Worm (Caenorhabditis elegans) whole organism, late embryonic: ENCODE measurements around the gene R10E4.6.

Experiments used
- F13H6.1 ChIP-seq: sonication (generic microtip); optimal IDR thresholded peaks from 2 replicates; lab custom pipeline; 2016; ENCODE audit warnings: missing genetic modification characterization, missing compliant biosample characterization
- T23F11.4 ChIP-seq: fragments of 200-800 bp; sonication (Bioruptor generic); optimal IDR thresholded peaks from 2 replicates; lab custom pipeline; 2018; ENCODE audit warnings: mild to moderate bottlenecking, missing genetic modification characterization, missing compliant biosample characterization
- ama-1 ChIP-seq: fragments of 150-350 bp; optimal IDR thresholded peaks from 2 replicates; lab custom pipeline; 2014
- ceh-14 ChIP-seq: sonication (generic microtip); optimal IDR thresholded peaks from 2 replicates; lab custom pipeline; 2016; ENCODE audit warnings: missing genotype, missing genetic modification characterization, missing compliant biosample characterization
- ceh-19 ChIP-seq: fragments of 200-800 bp; sonication (Bioruptor generic); optimal IDR thresholded peaks from 2 replicates; lab custom pipeline; 2018; ENCODE audit warnings: mild to moderate bottlenecking, missing genetic modification characterization, missing compliant biosample characterization
- ceh-2 ChIP-seq: sonication (generic microtip); optimal IDR thresholded peaks from 2 replicates; lab custom pipeline; 2016; ENCODE audit warnings: missing genotype, missing genetic modification characterization, missing compliant biosample characterization
- ceh-22 ChIP-seq: sonication (generic microtip); optimal IDR thresholded peaks from 2 replicates; lab custom pipeline; 2017; ENCODE audit warnings: missing biosample characterization, missing genetic modification characterization
- ceh-31 ChIP-seq: sonication (generic microtip); optimal IDR thresholded peaks from 2 replicates; lab custom pipeline; 2016; ENCODE audit warnings: missing genetic modification characterization, missing compliant biosample characterization
- ceh-34 ChIP-seq: sonication (generic microtip); optimal IDR thresholded peaks from 2 replicates; lab custom pipeline; 2016; ENCODE audit warnings: mild to moderate bottlenecking, missing genetic modification characterization, missing compliant biosample characterization
- ceh-45 ChIP-seq: fragments of 200-800 bp; sonication (Bioruptor generic); IDR thresholded peaks from 2 replicates; pipeline ENCODE4 v1.3.6; 2022; ENCODE audit warnings: missing genetic modification reagents, missing genetic modification characterization, missing compliant biosample characterization
- ceh-48 ChIP-seq: sonication (generic microtip); optimal IDR thresholded peaks from 2 replicates; lab custom pipeline; 2016; ENCODE audit warnings: missing genetic modification characterization, inconsistent platforms, missing compliant biosample characterization
- ceh-9 ChIP-seq: sonication (generic microtip); optimal IDR thresholded peaks from 2 replicates; lab custom pipeline; 2016; ENCODE audit warnings: mild to moderate bottlenecking, missing genetic modification characterization, inconsistent platforms, missing compliant biosample characterization
- che-1 ChIP-seq: sonication (generic microtip); optimal IDR thresholded peaks from 2 replicates; lab custom pipeline; 2016; ENCODE audit warnings: mild to moderate bottlenecking, missing genetic modification characterization, missing compliant biosample characterization
- dmd-4 ChIP-seq: sonication (generic microtip); optimal IDR thresholded peaks from 2 replicates; lab custom pipeline; 2016; ENCODE audit warnings: borderline replicate concordance, missing genetic modification characterization, missing compliant biosample characterization
- dve-1 ChIP-seq: sonication (generic microtip); optimal IDR thresholded peaks from 2 replicates; lab custom pipeline; 2017; ENCODE audit warnings: antibody characterized with exemption, mild to moderate bottlenecking, missing genetic modification characterization, missing compliant biosample characterization
- elt-2 ChIP-seq: sonication (generic microtip); optimal IDR thresholded peaks from 2 replicates; lab custom pipeline; 2016; ENCODE audit warnings: missing genetic modification reagents, missing genetic modification characterization, missing compliant biosample characterization
- ets-4 ChIP-seq: sonication (generic microtip); optimal IDR thresholded peaks from 2 replicates; lab custom pipeline; 2016; ENCODE audit warnings: missing genetic modification characterization, missing compliant biosample characterization
- eyg-1 ChIP-seq: sonication (generic microtip); optimal IDR thresholded peaks from 2 replicates; lab custom pipeline; 2016; ENCODE audit warnings: missing genotype, missing genetic modification characterization, missing compliant biosample characterization
- fax-1 ChIP-seq: sonication (generic microtip); optimal IDR thresholded peaks from 2 replicates; lab custom pipeline; 2016; ENCODE audit warnings: missing genotype, missing genetic modification characterization, missing compliant biosample characterization
- fkh-10 ChIP-seq: fragments of 150-350 bp; optimal IDR thresholded peaks from 2 replicates; lab custom pipeline; 2014; ENCODE audit warnings: missing biosample characterization, missing genetic modification reagents, missing genetic modification characterization
- fkh-6 ChIP-seq: sonication (generic microtip); optimal IDR thresholded peaks from 2 replicates; lab custom pipeline; 2016; ENCODE audit warnings: missing genetic modification characterization, missing compliant biosample characterization
- gmeb-2 ChIP-seq: sonication (generic microtip); optimal IDR thresholded peaks from 2 replicates; lab custom pipeline; 2016; ENCODE audit warnings: missing genetic modification characterization, inconsistent platforms, missing compliant biosample characterization
- hlh-30 ChIP-seq: sonication (generic microtip); optimal IDR thresholded peaks from 2 replicates; lab custom pipeline; 2017; ENCODE audit warnings: antibody characterized with exemption, missing genetic modification characterization, missing compliant biosample characterization; ENCODE audit not compliant: insufficient read depth
- hlh-6 ChIP-seq: sonication (generic microtip); optimal IDR thresholded peaks from 2 replicates; lab custom pipeline; 2016; ENCODE audit warnings: missing genotype, missing genetic modification characterization, missing compliant biosample characterization
- hlh-8 ChIP-seq: sonication (generic microtip); optimal IDR thresholded peaks from 2 replicates; lab custom pipeline; 2016; ENCODE audit warnings: missing genotype, missing genetic modification characterization, missing compliant biosample characterization
- madf-2 ChIP-seq: sonication (generic microtip); optimal IDR thresholded peaks from 2 replicates; lab custom pipeline; 2017; ENCODE audit warnings: missing genetic modification characterization, missing compliant biosample characterization
- nfya-1 ChIP-seq: sonication (generic microtip); optimal IDR thresholded peaks from 2 replicates; lab custom pipeline; 2017; ENCODE audit warnings: missing genetic modification characterization, mild to moderate bottlenecking, missing compliant biosample characterization, antibody characterized with exemption, moderate library complexity
- nhr-232 ChIP-seq: sonication (generic microtip); optimal IDR thresholded peaks from 2 replicates; lab custom pipeline; 2016; ENCODE audit warnings: missing genetic modification characterization, missing compliant biosample characterization
- odd-2 ChIP-seq: sonication (generic microtip); optimal IDR thresholded peaks from 2 replicates; lab custom pipeline; 2017; ENCODE audit warnings: antibody characterized with exemption, mild to moderate bottlenecking, missing genetic modification characterization, missing compliant biosample characterization
- pat-9 ChIP-seq: fragments of 200-800 bp; sonication (Bioruptor generic); optimal IDR thresholded peaks from 2 replicates; lab custom pipeline; 2018; ENCODE audit warnings: mild to moderate bottlenecking, missing genetic modification characterization, moderate library complexity, missing compliant biosample characterization
- pax-1 ChIP-seq: fragments of 150-350 bp; optimal IDR thresholded peaks from 2 replicates; lab custom pipeline; 2014; ENCODE audit warnings: missing biosample characterization, missing genetic modification characterization
- pha-4 ChIP-seq: fragments of 150-350 bp; optimal IDR thresholded peaks from 2 replicates; lab custom pipeline; 2018; ENCODE audit warnings: missing biosample characterization, missing genetic modification reagents, missing genetic modification characterization
- ref-2 ChIP-seq: sonication (generic microtip); optimal IDR thresholded peaks from 2 replicates; lab custom pipeline; 2016; ENCODE audit warnings: missing genetic modification characterization, missing compliant biosample characterization
- rnt-1 ChIP-seq: sonication (generic microtip); optimal IDR thresholded peaks from 2 replicates; lab custom pipeline; 2016; ENCODE audit warnings: missing genetic modification characterization, missing compliant biosample characterization
- sox-2 ChIP-seq: fragments of 200-800 bp; sonication (Bioruptor generic); IDR thresholded peaks from 2 replicates; pipeline ENCODE4 v1.3.6; 2022; ENCODE audit warnings: missing genetic modification reagents, missing genetic modification characterization, missing compliant biosample characterization
- tbx-2 ChIP-seq: sonication (generic microtip); optimal IDR thresholded peaks from 2 replicates; lab custom pipeline; 2016; ENCODE audit warnings: missing genetic modification characterization, missing compliant biosample characterization
- tbx-7 ChIP-seq: sonication (generic microtip); optimal IDR thresholded peaks from 2 replicates; lab custom pipeline; 2016; ENCODE audit warnings: missing genotype, missing genetic modification characterization, missing compliant biosample characterization
- ttx-3 ChIP-seq: sonication (generic microtip); optimal IDR thresholded peaks from 2 replicates; lab custom pipeline; 2016; ENCODE audit warnings: missing genetic modification reagents, missing genetic modification characterization, missing compliant biosample characterization
- unc-3 ChIP-seq, 2 experiments: fragments of 200-800 bp in 1 of 2; sonication (Bioruptor generic) in 1 of 2; sonication (generic microtip) in 1 of 2; conservative IDR thresholded peaks in 1 of 2; optimal IDR thresholded peaks in 1 of 2; 2 replicates each; pipeline versions ENCODE4 v1.3.6 to Lab custom; 2016 to 2022; ENCODE audit warnings: missing compliant biosample characterization in 2 of 2, missing genetic modification characterization in 2 of 2, missing genetic modification reagents in 1 of 2
- unc-55 ChIP-seq: sonication (generic microtip); optimal IDR thresholded peaks from 2 replicates; lab custom pipeline; 2017; ENCODE audit warnings: missing biosample characterization, missing genetic modification reagents, missing genetic modification characterization
- unc-86 ChIP-seq: sonication (generic microtip); optimal IDR thresholded peaks from 2 replicates; lab custom pipeline; 2016; ENCODE audit warnings: missing genetic modification characterization, missing compliant biosample characterization
- ztf-16 ChIP-seq: sonication (generic microtip); optimal IDR thresholded peaks from 2 replicates; lab custom pipeline; 2017; ENCODE audit warnings: missing genetic modification characterization, missing compliant biosample characterization

The R10E4.6 gene

ce11 chrIII:4274524-4274923 is 18.7 kb upstream of the R10E4.6 start:
- TF ChIP-seq dve-1 (tag; lab: Kevin White, UChicago): no peak
- TF ChIP-seq pax-1: no peak
- TF ChIP-seq che-1: no peak
- TF ChIP-seq ref-2 (tag; lab: Kevin White, UChicago): peak; percentile 10
- TF ChIP-seq ceh-14 (tag; lab: Kevin White, UChicago): no peak
- no peak for TF ChIP-seq hlh-8 (tag; lab: Kevin White, UChicago)
- no peak for TF ChIP-seq ceh-19 (GFP tag; lab: Kevin White, UChicago)
- TF ChIP-seq tbx-2 (tag; lab: Kevin White, UChicago): peak; percentile 75
- TF ChIP-seq fkh-6 (tag; lab: Kevin White, UChicago): no peak
- no peak for TF ChIP-seq gmeb-2 (tag; lab: Kevin White, UChicago)
- TF ChIP-seq unc-3 (GFP tag; conservative IDR thresholded peaks at IDR 0.05; lab: Robert Waterston, UW): no peak
- no peak for TF ChIP-seq unc-3 (tag; optimal IDR thresholded peaks at IDR 0.05; lab: Kevin White, UChicago)
- no peak for TF ChIP-seq unc-86 (tag; lab: Kevin White, UChicago)
- no peak for TF ChIP-seq ceh-34
- no peak for TF ChIP-seq pat-9 (tag; lab: Kevin White, UChicago)
- no peak for TF ChIP-seq F13H6.1 (tag; lab: Kevin White, UChicago)
- peak; percentile 47 for TF ChIP-seq elt-2 (tag; lab: Kevin White, UChicago)
- TF ChIP-seq tbx-7 (tag; lab: Kevin White, UChicago): no peak
- no peak for TF ChIP-seq fax-1
- no peak for TF ChIP-seq ceh-2 (tag; lab: Kevin White, UChicago)
- TF ChIP-seq ceh-48: no peak
- TF ChIP-seq eyg-1 (tag; lab: Kevin White, UChicago): no peak
- no peak for TF ChIP-seq ceh-31 (tag; lab: Kevin White, UChicago)
- TF ChIP-seq unc-55 (GFP tag; lab: Kevin White, UChicago): no peak
- TF ChIP-seq dmd-4 (tag; lab: Kevin White, UChicago): no peak
- TF ChIP-seq hlh-30 (tag; lab: Kevin White, UChicago): peak; percentile 47
- TF ChIP-seq, all 69 proteins: peak for 4

- no peak for TF ChIP-seq ceh-34
- TF ChIP-seq dve-1 (tag; lab: Kevin White, UChicago): no peak
- peak; percentile 93 for TF ChIP-seq nfya-1 (tag; lab: Kevin White, UChicago)
Observed at ce11 chrIII:4275704-4276103, 17.5 kb upstream of the R10E4.6 start.

ce11 chrIII:4276277-4276676 is 16.9 kb upstream of the R10E4.6 start:
- TF ChIP-seq rnt-1 (tag; lab: Kevin White, UChicago) (no peak), hlh-30 (tag; lab: Kevin White, UChicago) (no peak), fkh-10 (GFP tag; lab: Kevin White, UChicago) (no peak), ceh-34 (no peak), ceh-45 (GFP tag; lab: Robert Waterston, UW) (no peak), ama-1 (peak; percentile 74), ceh-9 (tag; lab: Kevin White, UChicago) (no peak)

ce11 chrIII:4277762-4278161 is 15.4 kb upstream of the R10E4.6 start:
- TF ChIP-seq sox-2 (GFP tag; lab: Robert Waterston, UW) (no peak), ceh-14 (tag; lab: Kevin White, UChicago) (no peak), unc-86 (tag; lab: Kevin White, UChicago) (no peak), ets-4 (no peak), T23F11.4 (GFP tag; lab: Kevin White, UChicago) (no peak), ceh-48 (no peak), hlh-6 (no peak), odd-2 (tag; lab: Kevin White, UChicago) (no peak), ceh-45 (GFP tag; lab: Robert Waterston, UW) (no peak), ceh-31 (tag; lab: Kevin White, UChicago) (no peak), ceh-22 (tag; lab: Kevin White, UChicago) (no peak), pha-4 (tag; lab: Kevin White, UChicago) (no peak), ztf-16 (tag; lab: Kevin White, UChicago) (no peak), madf-2 (tag; lab: Kevin White, UChicago) (no peak), ttx-3 (no peak), eyg-1 (tag; lab: Kevin White, UChicago) (no peak), nhr-232 (tag; lab: Kevin White, UChicago) (no peak), che-1 (no peak), fax-1 (no peak)
